Worm (Caenorhabditis elegans) whole organism, midembryonic: Measurements from ENCODE around the gene pcf-11.

Source experiments
- T22C8.4 ChIP-seq: fragments of 200-800 bp; sonication (Bioruptor generic); IDR thresholded peaks from 2 replicates; pipeline ENCODE4 v1.3.6; 2022; ENCODE audit warnings: missing genetic modification characterization, missing compliant biosample characterization
- flt-1 ChIP-seq: fragments of 200-800 bp; sonication (Bioruptor generic); IDR thresholded peaks from 2 replicates; pipeline ENCODE4 v1.3.6; 2022; ENCODE audit warnings: missing genetic modification characterization, missing compliant biosample characterization

- TF ChIP-seq flt-1: no peak
- no peak for TF ChIP-seq T22C8.4 (GFP tag; lab: Robert Waterston, UW)
Measured at ce11 chrIII:5077150-5077814, 52.6 kb downstream of the pcf-11 start, which contains the start of gene alh-1.
